Fruit fly (Drosophila melanogaster) whole organism, embryonic: Measurements from ENCODE around the gene Srg3.

Experiments
- B-H1 ChIP-seq: fragments of 200-800 bp; sonication (Bioruptor generic); IDR thresholded peaks from 3 replicates; pipeline ENCODE4 v1.3.6; 2022; ENCODE audit warnings: missing biosample characterization, missing genetic modification characterization
- CG10431 ChIP-seq: fragments of 200-800 bp; sonication (Bioruptor generic); optimal IDR thresholded peaks from 3 replicates; lab custom pipeline; 2018; ENCODE audit warnings: missing biosample characterization, mild to moderate bottlenecking, missing genetic modification characterization
- CG11247 ChIP-seq: fragments of 200-800 bp; sonication (Bioruptor generic); IDR thresholded peaks from 2 replicates; pipeline ENCODE4 v1.3.6; 2022; ENCODE audit warnings: missing biosample characterization, missing genetic modification characterization
- CG12236 ChIP-seq: fragments of 200-800 bp; sonication (Bioruptor generic); optimal IDR thresholded peaks from 2 replicates; lab custom pipeline; 2016; ENCODE audit warnings: missing biosample characterization, missing genetic modification characterization
- CG12744 ChIP-seq: fragments of 200-800 bp; sonication (Bioruptor generic); optimal IDR thresholded peaks from 2 replicates; lab custom pipeline; 2016; ENCODE audit warnings: missing biosample characterization, missing genetic modification characterization
- CG12942 ChIP-seq: fragments of 200-800 bp; sonication (Bioruptor generic); optimal IDR thresholded peaks from 3 replicates; lab custom pipeline; 2016; ENCODE audit warnings: missing biosample characterization, missing genetic modification characterization
- CG13287 ChIP-seq: fragments of 200-800 bp; sonication (Bioruptor generic); IDR thresholded peaks from 2 replicates; pipeline ENCODE4 v1.3.6; 2022; ENCODE audit warnings: missing biosample characterization, missing genetic modification characterization; ENCODE audit not compliant: partially characterized antibody
- CG1647 ChIP-seq: fragments of 200-800 bp; sonication (Bioruptor generic); optimal IDR thresholded peaks from 3 replicates; lab custom pipeline; 2016; ENCODE audit warnings: missing biosample characterization, missing genetic modification characterization
- CG17802 ChIP-seq: fragments of 200-800 bp; sonication (Bioruptor generic); optimal IDR thresholded peaks from 2 replicates; lab custom pipeline; 2018; ENCODE audit warnings: missing biosample characterization, mild to moderate bottlenecking, missing genetic modification characterization, moderate library complexity
- CG18476 ChIP-seq: fragments of 200-800 bp; sonication (Bioruptor generic); optimal IDR thresholded peaks from 2 replicates; lab custom pipeline; 2016; ENCODE audit warnings: missing biosample characterization, mild to moderate bottlenecking, missing genetic modification characterization
- CG18599 ChIP-seq: fragments of 200-800 bp; sonication (Bioruptor generic); optimal IDR thresholded peaks from 3 replicates; lab custom pipeline; 2017; ENCODE audit warnings: missing biosample characterization, missing genetic modification characterization, mild to moderate bottlenecking, moderate library complexity, missing genetic modification reagents
- CG34224 ChIP-seq: fragments of 200-800 bp; sonication (Bioruptor generic); IDR thresholded peaks from 3 replicates; pipeline ENCODE4 v1.3.6; 2022; ENCODE audit warnings: missing biosample characterization, missing genetic modification characterization; ENCODE audit not compliant: partially characterized antibody
- CG5180 ChIP-seq: fragments of 200-800 bp; sonication (Bioruptor generic); optimal IDR thresholded peaks from 3 replicates; lab custom pipeline; 2017; ENCODE audit warnings: missing biosample characterization, missing genetic modification characterization, mild to moderate bottlenecking, moderate library complexity, missing genetic modification reagents
- CG6175 ChIP-seq: fragments of 200-800 bp; sonication (Bioruptor generic); IDR thresholded peaks from 3 replicates; pipeline ENCODE4 v1.3.6; 2022; ENCODE audit warnings: missing biosample characterization, missing genetic modification characterization
- CG7839 ChIP-seq: fragments of 200-800 bp; sonication (Bioruptor generic); optimal IDR thresholded peaks from 3 replicates; lab custom pipeline; 2018; ENCODE audit warnings: missing biosample characterization, mild to moderate bottlenecking, missing genetic modification characterization, moderate library complexity
- CG7928 ChIP-seq: fragments of 200-800 bp; sonication (Bioruptor generic); optimal IDR thresholded peaks from 2 replicates; lab custom pipeline; 2017; ENCODE audit warnings: missing biosample characterization, mild to moderate bottlenecking, missing genetic modification characterization
- CG8359 ChIP-seq: fragments of 200-800 bp; sonication (Bioruptor generic); optimal IDR thresholded peaks from 2 replicates; lab custom pipeline; 2017; ENCODE audit warnings: missing biosample characterization, mild to moderate bottlenecking, missing genetic modification characterization, borderline replicate concordance
- CG8924 ChIP-seq: fragments of 200-800 bp; optimal IDR thresholded peaks from 3 replicates; lab custom pipeline; 2019; ENCODE audit warnings: missing biosample characterization, mild to moderate bottlenecking, missing genetic modification characterization, moderate library complexity
- CG9797 ChIP-seq: fragments of 200-800 bp; sonication (Bioruptor generic); optimal IDR thresholded peaks from 3 replicates; lab custom pipeline; 2018; ENCODE audit warnings: missing biosample characterization, mild to moderate bottlenecking, missing genetic modification characterization
- CoRest ChIP-seq: fragments of 200-800 bp; sonication (Bioruptor generic); optimal IDR thresholded peaks from 3 replicates; lab custom pipeline; 2018; ENCODE audit warnings: missing biosample characterization, mild to moderate bottlenecking, missing genetic modification characterization, moderate library complexity
- Ets97D ChIP-seq: fragments of 200-800 bp; sonication (Bioruptor generic); optimal IDR thresholded peaks from 3 replicates; lab custom pipeline; 2016; ENCODE audit warnings: missing biosample characterization, missing genetic modification characterization
- H2.0 ChIP-seq: fragments of 200-800 bp; sonication (Bioruptor generic); IDR thresholded peaks from 2 replicates; pipeline ENCODE4 v1.3.6; 2022; ENCODE audit warnings: missing biosample characterization, missing genetic modification characterization
- HLH4C ChIP-seq: fragments of 200-800 bp; sonication (Bioruptor generic); IDR thresholded peaks from 3 replicates; pipeline ENCODE4 v1.3.6; 2022; ENCODE audit warnings: missing biosample characterization, missing genetic modification characterization; ENCODE audit not compliant: partially characterized antibody
- Hey ChIP-seq: fragments of 200-800 bp; sonication (Bioruptor generic); optimal IDR thresholded peaks from 3 replicates; lab custom pipeline; 2018; ENCODE audit warnings: missing biosample characterization, mild to moderate bottlenecking, missing genetic modification characterization
- Hmr ChIP-seq: fragments of 200-800 bp; sonication (Bioruptor generic); optimal IDR thresholded peaks from 3 replicates; lab custom pipeline; 2017; ENCODE audit warnings: mild to moderate bottlenecking, missing biosample characterization, missing genetic modification reagents, missing genetic modification characterization
- Lim3 ChIP-seq: fragments of 200-800 bp; sonication (Bioruptor generic); IDR thresholded peaks from 2 replicates; pipeline ENCODE4 v1.3.6; 2022; ENCODE audit warnings: missing biosample characterization, missing genetic modification characterization
- NfI ChIP-seq: fragments of 200-800 bp; sonication (Bioruptor generic); optimal IDR thresholded peaks from 3 replicates; lab custom pipeline; 2018; ENCODE audit warnings: missing biosample characterization, mild to moderate bottlenecking, missing genetic modification characterization, moderate library complexity
- Oaz ChIP-seq: fragments of 200-800 bp; sonication (Bioruptor generic); IDR thresholded peaks from 2 replicates; pipeline ENCODE4 v1.3.6; 2022; ENCODE audit warnings: missing biosample characterization, missing genetic modification characterization
- PHDP ChIP-seq: fragments of 200-800 bp; sonication (Bioruptor generic); optimal IDR thresholded peaks from 3 replicates; lab custom pipeline; 2018; ENCODE audit warnings: missing biosample characterization, mild to moderate bottlenecking, missing genetic modification characterization, moderate library complexity
- Spps ChIP-seq: fragments of 200-800 bp; sonication (Bioruptor generic); optimal IDR thresholded peaks from 2 replicates; lab custom pipeline; 2018; ENCODE audit warnings: missing biosample characterization, mild to moderate bottlenecking, missing genetic modification characterization
- Stat92E ChIP-seq, 3 experiments: fragments of >200 bp in 2 of 3; fragments of 200-800 bp in 1 of 3; sonication (Bioruptor generic) in 1 of 3; optimal IDR thresholded peaks; 2 replicates each; lab custom pipeline; 2017 to 2019; ENCODE audit warnings: missing biosample characterization in 3 of 3, missing genetic modification characterization in 3 of 3, mild to moderate bottlenecking in 1 of 3, moderate library complexity in 1 of 3
- Tbp ChIP-seq: fragments of >200 bp; optimal IDR thresholded peaks from 2 replicates; lab custom pipeline; 2018; ENCODE audit warnings: missing biosample characterization, missing genetic modification characterization
- Vsx1 ChIP-seq: fragments of 200-800 bp; sonication (Bioruptor generic); optimal IDR thresholded peaks from 2 replicates; lab custom pipeline; 2017; ENCODE audit warnings: missing biosample characterization, mild to moderate bottlenecking, missing genetic modification characterization, missing genetic modification reagents
- al ChIP-seq: fragments of 200-800 bp; sonication (Bioruptor generic); IDR thresholded peaks from 2 replicates; pipeline ENCODE4 v1.3.6; 2022; ENCODE audit warnings: missing biosample characterization, missing genetic modification characterization
- amos ChIP-seq: fragments of 200-800 bp; sonication (Bioruptor generic); IDR thresholded peaks from 2 replicates; pipeline ENCODE4 v1.3.6; 2022; ENCODE audit warnings: missing biosample characterization, missing genetic modification characterization; ENCODE audit not compliant: partially characterized antibody
- ara ChIP-seq: fragments of 200-800 bp; sonication (Bioruptor generic); IDR thresholded peaks from 2 replicates; pipeline ENCODE4 v1.3.6; 2022; ENCODE audit warnings: missing biosample characterization, missing genetic modification characterization
- az2 ChIP-seq: fragments of 200-800 bp; sonication (Bioruptor generic); optimal IDR thresholded peaks from 3 replicates; lab custom pipeline; 2016; ENCODE audit warnings: missing biosample characterization, missing genetic modification characterization
- cg ChIP-seq: fragments of 200-800 bp; sonication (Bioruptor generic); optimal IDR thresholded peaks from 3 replicates; lab custom pipeline; 2019; ENCODE audit warnings: missing biosample characterization, mild to moderate bottlenecking, missing genetic modification characterization, moderate library complexity
- ci ChIP-seq: fragments of 200-800 bp; sonication (Bioruptor generic); IDR thresholded peaks from 3 replicates; pipeline ENCODE4 v1.3.6; 2022; ENCODE audit warnings: missing biosample characterization, missing genetic modification characterization
- dimm ChIP-seq: fragments of 200-800 bp; sonication (Bioruptor generic); IDR thresholded peaks from 2 replicates; pipeline ENCODE4 v1.3.6; 2022; ENCODE audit warnings: missing biosample characterization, missing genetic modification characterization
- ewg ChIP-seq: fragments of 200-800 bp; sonication (Bioruptor generic); optimal IDR thresholded peaks from 3 replicates; lab custom pipeline; 2017; ENCODE audit warnings: mild to moderate bottlenecking, missing biosample characterization, missing genetic modification reagents, missing genetic modification characterization
- gcm ChIP-seq: fragments of 200-800 bp; sonication (Bioruptor generic); optimal IDR thresholded peaks from 2 replicates; lab custom pipeline; 2019; ENCODE audit warnings: missing biosample characterization, mild to moderate bottlenecking, missing genetic modification characterization, moderate library complexity
- lilli ChIP-seq: fragments of 200-800 bp; sonication (Bioruptor generic); optimal IDR thresholded peaks from 3 replicates; lab custom pipeline; 2016; ENCODE audit warnings: missing biosample characterization, missing genetic modification characterization
- luna ChIP-seq: fragments of 200-800 bp; sonication (Bioruptor generic); optimal IDR thresholded peaks from 2 replicates; lab custom pipeline; 2016; ENCODE audit warnings: missing biosample characterization, missing genetic modification characterization
- otp ChIP-seq: fragments of 200-800 bp; sonication (Bioruptor generic); IDR thresholded peaks from 3 replicates; pipeline ENCODE4, ENCODE4 v1.3.6; 2022; ENCODE audit warnings: missing biosample characterization, missing genetic modification characterization
- pros ChIP-seq: fragments of 200-800 bp; sonication (Bioruptor generic); optimal IDR thresholded peaks from 3 replicates; lab custom pipeline; 2019; ENCODE audit warnings: missing biosample characterization, mild to moderate bottlenecking, missing genetic modification characterization, moderate library complexity
- pzg ChIP-seq: fragments of 200-800 bp; sonication (Bioruptor generic); optimal IDR thresholded peaks from 3 replicates; lab custom pipeline; 2018; ENCODE audit warnings: missing biosample characterization, mild to moderate bottlenecking, missing genetic modification characterization, moderate library complexity
- sc ChIP-seq, 3 experiments: fragments of >200 bp in 2 of 3; fragments of 200-800 bp in 1 of 3; sonication (Bioruptor generic) in 1 of 3; optimal IDR thresholded peaks; 2 replicates in 2 of 3; 3 replicates in 1 of 3; lab custom pipeline; 2017; ENCODE audit warnings: mild to moderate bottlenecking in 1 of 3, missing biosample characterization in 1 of 3, missing genetic modification characterization in 1 of 3, missing genetic modification reagents in 1 of 3
- so ChIP-seq: fragments of 200-800 bp; sonication (Bioruptor generic); IDR thresholded peaks from 3 replicates; pipeline ENCODE4 v1.3.6; 2022; ENCODE audit warnings: missing biosample characterization, missing genetic modification characterization

The Srg3 gene

DNA sequence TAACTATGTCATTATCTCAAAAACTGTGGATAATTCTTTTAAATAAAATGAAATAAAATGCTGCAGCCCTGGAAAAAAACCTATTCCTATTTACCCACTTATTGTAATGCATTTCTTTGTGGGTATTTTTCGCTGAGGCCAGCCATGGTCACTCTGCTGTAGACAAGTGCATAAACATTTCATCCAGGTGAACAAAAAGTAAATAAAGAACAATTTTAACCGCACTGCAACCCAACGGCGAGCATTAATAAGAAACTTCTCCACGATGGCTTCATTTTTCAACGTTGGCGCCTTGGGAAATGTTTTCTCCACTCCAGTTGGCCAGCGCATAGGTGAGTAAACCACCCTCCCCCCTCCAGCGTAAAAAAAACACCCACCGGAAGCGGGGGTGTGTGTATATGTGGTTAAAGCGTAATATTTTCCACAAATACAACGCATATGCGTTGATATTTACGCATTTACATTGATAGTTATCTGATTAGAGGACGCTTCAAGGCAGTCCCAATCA lies 3.8 kb downstream of the Srg3 start, which contains the start of gene CG3529 (continued):
- TF ChIP-seq al (GFP tag; lab: Robert Waterston, UW), result no peak
- 0 out of 3 replicates have a peak, but pooled peaks have one; percentile 28 for TF ChIP-seq CG34224
- no peak for TF ChIP-seq pros (GFP tag; lab: Kevin White, UChicago)
- no peak for TF ChIP-seq Vsx1 (GFP tag; lab: Kevin White, UChicago)
- TF ChIP-seq CG9797 (GFP tag; lab: Kevin White, UChicago), result peak; percentile 80
- peak; percentile 9 for TF ChIP-seq Spps (tag; lab: Kevin White, UChicago)
- TF ChIP-seq CG17802 (tag; lab: Kevin White, UChicago), result no peak
- TF ChIP-seq so, result 0 out of 3 replicates have a peak, but pooled peaks have one; percentile 28
- peak; percentile 69 for TF ChIP-seq pzg (GFP tag; lab: Kevin White, UChicago)
- TF ChIP-seq CG10431 (GFP tag; lab: Kevin White, UChicago), result no peak
- TF ChIP-seq ara, result no peak
- peak; percentile 29; the same call in 1 of the 2 replicates for TF ChIP-seq CG13287 (GFP tag; lab: Robert Waterston, UW)
- peak; percentile 21 for TF ChIP-seq lilli
- TF ChIP-seq otp (GFP tag; lab: Robert Waterston, UW), result no peak
- no peak for TF ChIP-seq CG8359
- TF ChIP-seq B-H1 (GFP tag; lab: Robert Waterston, UW), result no peak
- peak; percentile 8 for TF ChIP-seq CG7839 (tag; lab: Kevin White, UChicago)
- TF ChIP-seq Oaz (GFP tag; lab: Robert Waterston, UW), result no peak
- TF ChIP-seq CG12744, result no peak
- no peak for TF ChIP-seq CG18476
- TF ChIP-seq H2.0 (GFP tag; lab: Robert Waterston, UW), result peak; percentile 27; the same call in 1 of the 2 replicates
- TF ChIP-seq az2 (GFP tag; lab: Kevin White, UChicago), result peak; percentile 10
- TF ChIP-seq dimm (GFP tag; lab: Robert Waterston, UW), result no peak
- no peak for TF ChIP-seq Tbp (GFP tag; lab: Kevin White, UChicago)
- peak; percentile 49 for TF ChIP-seq CoRest (tag; lab: Kevin White, UChicago)
- no peak for TF ChIP-seq CG6175 (GFP tag; lab: Robert Waterston, UW)
- no peak for TF ChIP-seq cg (GFP tag; lab: Kevin White, UChicago)
- TF ChIP-seq Stat92E (GFP tag; optimal IDR thresholded peaks at IDR 0.05; lab: Kevin White, UChicago), result peak in 1 of 3 experiments; percentile 54
- TF ChIP-seq HLH4C, result no peak
- TF ChIP-seq luna (GFP tag; lab: Kevin White, UChicago), result no peak
- TF ChIP-seq NfI (GFP tag; lab: Kevin White, UChicago), result peak; percentile 40
- peak; percentile 54; the same call in 1 of the 3 replicates for TF ChIP-seq ci (GFP tag; lab: Robert Waterston, UW)
- TF ChIP-seq Ets97D (GFP tag; lab: Kevin White, UChicago), result peak; percentile 67
- TF ChIP-seq Hey (tag; lab: Kevin White, UChicago), result no peak
- no peak; the same call in 1 of the 2 replicates for TF ChIP-seq amos (GFP tag; lab: Robert Waterston, UW)
- peak; percentile 59 for TF ChIP-seq CG8924
- TF ChIP-seq CG18599 (GFP tag; lab: Kevin White, UChicago), result no peak
- no peak for TF ChIP-seq CG12942
- peak; percentile 3 for TF ChIP-seq gcm (GFP tag; lab: Kevin White, UChicago)
- TF ChIP-seq sc (optimal IDR thresholded peaks at IDR 0.05; lab: Kevin White, UChicago), result no peak
- no peak for TF ChIP-seq sc (GFP tag; optimal IDR thresholded peaks at IDR 0.05; lab: Kevin White, UChicago)
- TF ChIP-seq ewg, result peak; percentile 14
- TF ChIP-seq PHDP (tag; lab: Kevin White, UChicago), result no peak
- peak; percentile 10 for TF ChIP-seq CG12236 (GFP tag; lab: Kevin White, UChicago)
- no peak for TF ChIP-seq Lim3
- peak; percentile 45 for TF ChIP-seq CG5180 (GFP tag; lab: Kevin White, UChicago)
- TF ChIP-seq CG1647 (GFP tag; lab: Kevin White, UChicago), result peak; percentile 35
- TF ChIP-seq Hmr (GFP tag; lab: Kevin White, UChicago), result peak; percentile 48
- TF ChIP-seq CG7928, result peak; percentile 89
- no peak for TF ChIP-seq CG11247
